Fruit fly (Drosophila melanogaster): ENCODE data around the gene SelR.
A peak's percentile ranks its signal among the peaks of the same experiment; 100 is the strongest.

The SelR gene

DNA sequence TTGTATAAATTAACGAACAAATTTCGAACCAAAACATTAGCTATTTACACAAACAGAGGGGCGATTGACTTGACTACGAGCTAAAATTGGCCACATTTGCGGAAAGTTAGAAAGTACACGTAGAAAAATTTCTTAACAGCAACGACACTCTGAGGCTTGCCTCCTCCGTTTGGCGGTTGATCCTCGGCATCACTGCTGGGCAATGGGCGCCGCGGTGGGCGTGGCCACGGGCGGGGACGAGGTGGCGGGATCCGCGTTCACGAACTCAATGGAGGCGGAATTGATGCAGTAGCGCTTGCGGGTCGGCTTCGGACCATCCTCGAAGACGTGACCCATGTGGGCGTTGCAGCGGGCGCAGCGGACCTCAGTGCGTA is 5.0 kb downstream of the SelR start (continued):
- no peak for TF ChIP-seq CG14441 (GFP tag; IDR thresholded peaks at IDR 0.05)
- no peak for TF ChIP-seq sqz (GFP tag; optimal IDR thresholded peaks at IDR 0.05)
- no peak for TF ChIP-seq CG3065 (GFP tag; optimal IDR thresholded peaks at IDR 0.05)

DNA sequence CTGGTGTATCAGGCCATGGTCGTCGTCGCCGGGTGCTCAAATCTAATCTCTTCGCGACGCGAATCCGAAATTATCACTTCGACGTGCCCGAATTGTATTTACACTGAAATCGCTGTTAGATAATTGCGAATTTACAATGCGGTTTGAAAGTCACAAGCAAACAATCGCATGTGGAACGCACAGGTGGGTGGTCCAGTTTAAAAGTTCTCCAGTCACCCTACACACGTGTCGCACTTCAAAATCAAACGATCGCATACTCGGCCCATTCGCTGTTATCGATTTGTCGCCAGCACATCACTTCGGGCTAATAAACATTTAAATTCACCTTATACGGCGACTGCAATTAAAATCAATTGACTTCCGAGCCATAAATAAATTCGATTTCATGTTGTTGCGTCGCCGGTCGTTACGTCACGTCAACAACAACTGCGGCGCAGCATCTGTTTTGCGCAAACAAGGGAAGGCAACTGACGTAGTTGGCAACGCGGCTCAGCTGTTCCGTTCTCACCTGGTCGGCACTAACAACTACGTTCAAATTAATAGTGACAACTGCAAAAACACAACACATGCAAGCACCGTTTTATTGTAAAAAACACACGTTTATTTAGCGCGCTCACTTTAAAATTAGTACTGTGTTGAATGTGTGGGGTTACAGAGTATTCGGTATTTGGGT is 5.5 kb downstream of the SelR start, which contains the start of gene CG6574:
Gene CG6574 (minus strand): TSS at position 216 of the 673 bp plus-strand sequence.
- TF ChIP-seq Sry-β (GFP tag; optimal IDR thresholded peaks at IDR 0.05) (no peak), ttk (GFP tag; IDR thresholded peaks at IDR 0.05) (no peak), CG11247 (GFP tag; IDR thresholded peaks at IDR 0.05) (no peak), sqz (GFP tag; optimal IDR thresholded peaks at IDR 0.05) (no peak), C15 (GFP tag; IDR thresholded peaks at IDR 0.05) (no peak), disco-r (GFP tag; optimal IDR thresholded peaks at IDR 0.05) (no peak), CG13296 (GFP tag; optimal IDR thresholded peaks at IDR 0.05) (peak; percentile 11), Bdp1 (GFP tag; optimal IDR thresholded peaks at IDR 0.05) (no peak), CG13775 (GFP tag; optimal IDR thresholded peaks at IDR 0.05) (no peak), CG17568 (GFP tag; optimal IDR thresholded peaks at IDR 0.05) (no peak), mld (GFP tag; IDR thresholded peaks at IDR 0.05; ENCODE audit: partially characterized antibody) (no peak), lola (GFP tag; optimal IDR thresholded peaks at IDR 0.05) (no peak), CG8478 (optimal IDR thresholded peaks at IDR 0.05) (no peak), CG7745 (tag; optimal IDR thresholded peaks at IDR 0.05) (no peak), ken (GFP tag; IDR thresholded peaks at IDR 0.05) (no peak), bigmax (GFP tag; optimal IDR thresholded peaks at IDR 0.05) (no peak), sna (GFP tag; IDR thresholded peaks at IDR 0.05; ENCODE audit: partially characterized antibody) (no peak), CG17186 (GFP tag; optimal IDR thresholded peaks at IDR 0.05) (no peak), sens (GFP tag) (peak; percentile 86), Dref (GFP tag; IDR thresholded peaks at IDR 0.05) (no peak), her (GFP tag; optimal IDR thresholded peaks at IDR 0.05) (no peak), CG17802 (tag; optimal IDR thresholded peaks at IDR 0.05) (no peak), crp (GFP tag; optimal IDR thresholded peaks at IDR 0.05) (peak in 1 of 2 experiments; percentile 83), Xbp1 (GFP tag; optimal IDR thresholded peaks at IDR 0.05) (no peak), pnt (GFP tag; optimal IDR thresholded peaks at IDR 0.05) (no peak), sim (GFP tag; IDR thresholded peaks at IDR 0.05) (no peak), CG17829 (tag; optimal IDR thresholded peaks at IDR 0.05) (peak; percentile 3), trem (tag; optimal IDR thresholded peaks at IDR 0.05) (peak; percentile 41), pita (GFP tag; optimal IDR thresholded peaks at IDR 0.05) (no peak), CG2120 (GFP tag; optimal IDR thresholded peaks at IDR 0.05) (no peak), mirr (GFP tag; optimal IDR thresholded peaks at IDR 0.05) (no peak), Atf6 (GFP tag; IDR thresholded peaks at IDR 0.05) (no peak), en (GFP tag; optimal IDR thresholded peaks at IDR 0.05) (no peak), luna (GFP tag; optimal IDR thresholded peaks at IDR 0.05) (no peak), Pdp1 (GFP tag; optimal IDR thresholded peaks at IDR 0.05) (peak in 1 of 2 experiments; percentile 96), nmo (GFP tag; optimal IDR thresholded peaks at IDR 0.05) (no peak), ems (GFP tag; optimal IDR thresholded peaks at IDR 0.05) (no peak), unc-4 (GFP tag; IDR thresholded peaks at IDR 0.05; ENCODE audit: partially characterized antibody) (no peak), CG15269 (tag; optimal IDR thresholded peaks at IDR 0.05) (no peak), HLH54F (GFP tag; optimal IDR thresholded peaks at IDR 0.05) (peak; percentile 6), sr (GFP tag; IDR thresholded peaks at IDR 0.05) (no peak), CG15011 (GFP tag; optimal IDR thresholded peaks at IDR 0.05) (no peak), CG6813 (GFP tag; optimal IDR thresholded peaks at IDR 0.05) (no peak), CG1024 (GFP tag; IDR thresholded peaks at IDR 0.05) (no peak), CG2712 (tag; optimal IDR thresholded peaks at IDR 0.05) (peak; percentile 6), br (optimal IDR thresholded peaks at IDR 0.05) (no peak), tio (GFP tag; optimal IDR thresholded peaks at IDR 0.05) (no peak)

Data from whole organism, embryonic.